Worm (Caenorhabditis elegans) whole organism, late embryonic: ENCODE measurements around the gene F52D2.6.

Experiments used
- ama-1 ChIP-seq: fragments of 150-350 bp; optimal IDR thresholded peaks from 2 replicates; lab custom pipeline; 2014
- ceh-2 ChIP-seq: sonication (generic microtip); optimal IDR thresholded peaks from 2 replicates; lab custom pipeline; 2016; ENCODE audit warnings: missing genotype, missing genetic modification characterization, missing compliant biosample characterization
- eyg-1 ChIP-seq: sonication (generic microtip); optimal IDR thresholded peaks from 2 replicates; lab custom pipeline; 2016; ENCODE audit warnings: missing genotype, missing genetic modification characterization, missing compliant biosample characterization
- lim-6 ChIP-seq: sonication (generic microtip); optimal IDR thresholded peaks from 2 replicates; lab custom pipeline; 2016; ENCODE audit warnings: missing genetic modification characterization, missing compliant biosample characterization
- nfya-1 ChIP-seq: sonication (generic microtip); optimal IDR thresholded peaks from 2 replicates; lab custom pipeline; 2017; ENCODE audit warnings: missing genetic modification characterization, mild to moderate bottlenecking, missing compliant biosample characterization, antibody characterized with exemption, moderate library complexity
- sox-2 ChIP-seq: fragments of 200-800 bp; sonication (Bioruptor generic); IDR thresholded peaks from 2 replicates; pipeline ENCODE4 v1.3.6; 2022; ENCODE audit warnings: missing genetic modification reagents, missing genetic modification characterization, missing compliant biosample characterization
- tbx-2 ChIP-seq: sonication (generic microtip); optimal IDR thresholded peaks from 2 replicates; lab custom pipeline; 2016; ENCODE audit warnings: missing genetic modification characterization, missing compliant biosample characterization
- unc-42 ChIP-seq: sonication (generic microtip); optimal IDR thresholded peaks from 2 replicates; lab custom pipeline; 2016; ENCODE audit warnings: missing genotype, missing genetic modification characterization, missing compliant biosample characterization
- unc-55 ChIP-seq: sonication (generic microtip); optimal IDR thresholded peaks from 2 replicates; lab custom pipeline; 2017; ENCODE audit warnings: missing biosample characterization, missing genetic modification reagents, missing genetic modification characterization
- unc-86 ChIP-seq: sonication (generic microtip); optimal IDR thresholded peaks from 2 replicates; lab custom pipeline; 2016; ENCODE audit warnings: missing genetic modification characterization, missing compliant biosample characterization
- ztf-16 ChIP-seq: sonication (generic microtip); optimal IDR thresholded peaks from 2 replicates; lab custom pipeline; 2017; ENCODE audit warnings: missing genetic modification characterization, missing compliant biosample characterization

- TF ChIP-seq unc-42 (tag; lab: Kevin White, UChicago) (no peak), sox-2 (GFP tag; lab: Robert Waterston, UW) (no peak), lim-6 (tag; lab: Kevin White, UChicago) (no peak), eyg-1 (tag; lab: Kevin White, UChicago) (no peak), tbx-2 (tag; lab: Kevin White, UChicago) (no peak), unc-86 (tag; lab: Kevin White, UChicago) (no peak), ama-1 (no peak), unc-55 (GFP tag; lab: Kevin White, UChicago) (no peak), ceh-2 (tag; lab: Kevin White, UChicago) (no peak), nfya-1 (no peak), ztf-16 (no peak)
Measured at ce11 chrX:2013912-2014311, 38.1 kb downstream of the F52D2.6 start.
